ENCODE assay signal across 1 fruit fly cellular context in genomic region chr3R:22726771-22727455, dm6.
TF ChIP-seq lines count a peak whose summit lies in the region.

Gene CG45049, plus strand, starts transcription at chr3R:22726967.

TF ChIP-seq in whole organism, embryonic, 481 proteins besides CTCF, POLR2A, EP300 and RAD21 (continued from another document):
- TF ChIP-seq CG2875 (GFP tag; optimal IDR thresholded peaks at IDR 0.05; lab: Kevin White, UChicago) (no peak), CG3065 (GFP tag; optimal IDR thresholded peaks at IDR 0.05; lab: Kevin White, UChicago) (no peak), jing (GFP tag; optimal IDR thresholded peaks at IDR 0.05; lab: Kevin White, UChicago) (no peak), Sry-δ (GFP tag; optimal IDR thresholded peaks at IDR 0.05; lab: Kevin White, UChicago) (peak; percentile 89), CG30403 (GFP tag; optimal IDR thresholded peaks at IDR 0.05; lab: Kevin White, UChicago) (peak; percentile 18), mld (GFP tag; IDR thresholded peaks at IDR 0.05; lab: Robert Waterston, UW; ENCODE audit: partially characterized antibody) (peak; percentile 86; the same call in 2 of the 3 replicates), CG17802 (tag; optimal IDR thresholded peaks at IDR 0.05; lab: Kevin White, UChicago) (no peak), psq (GFP tag; optimal IDR thresholded peaks at IDR 0.05; lab: Kevin White, UChicago) (peak; percentile 46), MBD-R2 (GFP tag; IDR thresholded peaks at IDR 0.05; lab: Robert Waterston, UW) (0 out of 2 replicates have a peak, but pooled peaks have one; percentile 22), CG4282 (GFP tag; optimal IDR thresholded peaks at IDR 0.05; lab: Kevin White, UChicago) (no peak), CG17186 (GFP tag; optimal IDR thresholded peaks at IDR 0.05; lab: Kevin White, UChicago) (no peak), CG2712 (tag; optimal IDR thresholded peaks at IDR 0.05; lab: Kevin White, UChicago) (peak; percentile 8), Scr (GFP tag; IDR thresholded peaks at IDR 0.05; lab: Robert Waterston, UW; ENCODE audit: partially characterized antibody) (peak; percentile 92), CG1832 (GFP tag; optimal IDR thresholded peaks at IDR 0.05; lab: Kevin White, UChicago) (no peak), luna (GFP tag; optimal IDR thresholded peaks at IDR 0.05; lab: Kevin White, UChicago) (no peak), cas (GFP tag; IDR thresholded peaks at IDR 0.05; lab: Robert Waterston, UW) (no peak), CG4617 (GFP tag; optimal IDR thresholded peaks at IDR 0.05; lab: Kevin White, UChicago; ENCODE audit: borderline replicate concordance) (peak; percentile 72), Abd-B (GFP tag; optimal IDR thresholded peaks at IDR 0.05; lab: Kevin White, UChicago) (no peak), CG8290 (GFP tag; optimal IDR thresholded peaks at IDR 0.05; lab: Kevin White, UChicago) (no peak), CG8290 (tag; optimal IDR thresholded peaks at IDR 0.05; lab: Kevin White, UChicago) (peak in 1 of 2 experiments; percentile 5), br (optimal IDR thresholded peaks at IDR 0.05; lab: Kevin White, UChicago) (no peak), ftz-f1 (GFP tag; optimal IDR thresholded peaks at IDR 0.05; lab: Kevin White, UChicago) (peak; percentile 22), gsb-n (tag; optimal IDR thresholded peaks at IDR 0.05; lab: Kevin White, UChicago) (no peak), abd-A (tag; optimal IDR thresholded peaks at IDR 0.05; lab: Kevin White, UChicago) (no peak), ab (GFP tag; optimal IDR thresholded peaks at IDR 0.05; lab: Kevin White, UChicago) (no peak), amos (GFP tag; IDR thresholded peaks at IDR 0.05; lab: Robert Waterston, UW; ENCODE audit: partially characterized antibody) (peak; percentile 96), mam (GFP tag; optimal IDR thresholded peaks at IDR 0.05; lab: Kevin White, UChicago) (peak; percentile 25), pzg (GFP tag; optimal IDR thresholded peaks at IDR 0.05; lab: Kevin White, UChicago) (peak; percentile 40), pfk (GFP tag; optimal IDR thresholded peaks at IDR 0.05; lab: Kevin White, UChicago) (no peak), sr (GFP tag; IDR thresholded peaks at IDR 0.05; lab: Robert Waterston, UW) (peak; percentile 35; the same call in 1 of the 3 replicates), CG10959 (GFP tag; IDR thresholded peaks at IDR 0.05; lab: Robert Waterston, UW) (no peak), jumu (GFP tag; optimal IDR thresholded peaks at IDR 0.05; lab: Kevin White, UChicago) (no peak), Nf-YC (tag; optimal IDR thresholded peaks at IDR 0.05; lab: Kevin White, UChicago) (no peak), fd102C (GFP tag; optimal IDR thresholded peaks at IDR 0.05; lab: Kevin White, UChicago) (no peak), fru (optimal IDR thresholded peaks at IDR 0.05; lab: Kevin White, UChicago) (no peak), pb (GFP tag; optimal IDR thresholded peaks at IDR 0.05; lab: Kevin White, UChicago) (no peak), zen2 (GFP tag; IDR thresholded peaks at IDR 0.05; lab: Robert Waterston, UW; ENCODE audit: partially characterized antibody) (peak; percentile 88), CG14050 (GFP tag; IDR thresholded peaks at IDR 0.05; lab: Robert Waterston, UW) (no peak), sima (GFP tag; optimal IDR thresholded peaks at IDR 0.05; lab: Kevin White, UChicago) (no peak), fd64A (GFP tag; optimal IDR thresholded peaks at IDR 0.05; lab: Kevin White, UChicago) (no peak), hbn (GFP tag; IDR thresholded peaks at IDR 0.05; lab: Robert Waterston, UW; ENCODE audit: partially characterized antibody) (peak; percentile 75), unc-4 (GFP tag; IDR thresholded peaks at IDR 0.05; lab: Robert Waterston, UW; ENCODE audit: partially characterized antibody) (peak; percentile 78), Hr78 (GFP tag; optimal IDR thresholded peaks at IDR 0.05; lab: Kevin White, UChicago) (no peak), Oli (tag; optimal IDR thresholded peaks at IDR 0.05; lab: Kevin White, UChicago) (no peak), CG34224 (GFP tag; IDR thresholded peaks at IDR 0.05; lab: Robert Waterston, UW; ENCODE audit: partially characterized antibody) (peak; percentile 86), HmgD (GFP tag; optimal IDR thresholded peaks at IDR 0.05; lab: Kevin White, UChicago) (no peak), aop (GFP tag; IDR thresholded peaks at IDR 0.05; lab: Robert Waterston, UW) (no peak), chinmo (GFP tag; IDR thresholded peaks at IDR 0.05; lab: Robert Waterston, UW; ENCODE audit: partially characterized antibody) (peak; percentile 54; the same call in 1 of the 4 replicates), CG30020 (tag; optimal IDR thresholded peaks at IDR 0.05; lab: Kevin White, UChicago) (no peak), CG7839 (tag; optimal IDR thresholded peaks at IDR 0.05; lab: Kevin White, UChicago) (no peak), Lpt (GFP tag; optimal IDR thresholded peaks at IDR 0.05; lab: Kevin White, UChicago) (no peak), insv (GFP tag; optimal IDR thresholded peaks at IDR 0.05; lab: Kevin White, UChicago) (no peak), Fer1 (GFP tag; optimal IDR thresholded peaks at IDR 0.05; lab: Kevin White, UChicago) (no peak), CG11398 (GFP tag; optimal IDR thresholded peaks at IDR 0.05; lab: Kevin White, UChicago) (no peak), inv (GFP tag; IDR thresholded peaks at IDR 0.05; lab: Robert Waterston, UW; ENCODE audit: partially characterized antibody) (peak; percentile 89), BEAF-32 (GFP tag; optimal IDR thresholded peaks at IDR 0.05; lab: Kevin White, UChicago) (peak; percentile 84), CG18476 (GFP tag; optimal IDR thresholded peaks at IDR 0.05; lab: Kevin White, UChicago) (no peak), PHDP (tag; optimal IDR thresholded peaks at IDR 0.05; lab: Kevin White, UChicago) (no peak), knrl (GFP tag; IDR thresholded peaks at IDR 0.05; lab: Robert Waterston, UW; ENCODE audit: partially characterized antibody) (peak; percentile 91), Ets97D (GFP tag; optimal IDR thresholded peaks at IDR 0.05; lab: Kevin White, UChicago) (peak; percentile 6), Lhr (GFP tag; optimal IDR thresholded peaks at IDR 0.05; lab: Kevin White, UChicago) (no peak), CG17361 (GFP tag; IDR thresholded peaks at IDR 0.05; lab: Robert Waterston, UW) (peak; percentile 31; the same call in 1 of the 3 replicates), CG1529 (GFP tag; optimal IDR thresholded peaks at IDR 0.05; lab: Kevin White, UChicago) (no peak), CG13624 (GFP tag; optimal IDR thresholded peaks at IDR 0.05; lab: Kevin White, UChicago) (no peak), CG18011 (GFP tag; optimal IDR thresholded peaks at IDR 0.05; lab: Kevin White, UChicago) (no peak), Dll (GFP tag; IDR thresholded peaks at IDR 0.05; lab: Robert Waterston, UW; ENCODE audit: partially characterized antibody) (peak; percentile 90), Doc3 (GFP tag; IDR thresholded peaks at IDR 0.05; lab: Robert Waterston, UW; ENCODE audit: partially characterized antibody) (peak; percentile 81), lbe (GFP tag; optimal IDR thresholded peaks at IDR 0.05; lab: Kevin White, UChicago) (no peak), MESR4 (GFP tag; optimal IDR thresholded peaks at IDR 0.05; lab: Kevin White, UChicago) (peak; percentile 57), CG6683 (GFP tag; optimal IDR thresholded peaks at IDR 0.05; lab: Kevin White, UChicago) (no peak), org-1 (GFP tag; optimal IDR thresholded peaks at IDR 0.05; lab: Kevin White, UChicago) (no peak), hkb (optimal IDR thresholded peaks at IDR 0.05; lab: Kevin White, UChicago) (no peak), hkb (GFP tag; IDR thresholded peaks at IDR 0.05; lab: Robert Waterston, UW) (no peak), CG9797 (GFP tag; optimal IDR thresholded peaks at IDR 0.05; lab: Kevin White, UChicago) (no peak), nerfin-2 (GFP tag; IDR thresholded peaks at IDR 0.05; lab: Robert Waterston, UW; ENCODE audit: partially characterized antibody) (peak; percentile 87), CG3847 (GFP tag; IDR thresholded peaks at IDR 0.05; lab: Robert Waterston, UW) (0 out of 2 replicates have a peak, but pooled peaks have one; percentile 37), hb (GFP tag; IDR thresholded peaks at IDR 0.05; lab: Robert Waterston, UW; ENCODE audit: partially characterized antibody) (peak; percentile 93), CG42726 (GFP tag; IDR thresholded peaks at IDR 0.05; lab: Robert Waterston, UW; ENCODE audit: partially characterized antibody) (peak; percentile 94), CG2199 (GFP tag; IDR thresholded peaks at IDR 0.05; lab: Robert Waterston, UW) (0 out of 3 replicates have a peak, but pooled peaks have one; percentile 10), Ptx1 (GFP tag; IDR thresholded peaks at IDR 0.05; lab: Robert Waterston, UW) (no peak), al (GFP tag; IDR thresholded peaks at IDR 0.05; lab: Robert Waterston, UW) (no peak), dpn (GFP tag; optimal IDR thresholded peaks at IDR 0.05; lab: Kevin White, UChicago) (peak in 1 of 2 experiments; percentile 31), sna (GFP tag; IDR thresholded peaks at IDR 0.05; lab: Robert Waterston, UW; ENCODE audit: partially characterized antibody) (peak; percentile 65), kni (GFP tag; optimal IDR thresholded peaks at IDR 0.05; lab: Kevin White, UChicago) (peak; percentile 40), CG2678 (tag; optimal IDR thresholded peaks at IDR 0.05; lab: Kevin White, UChicago) (no peak), CG4820 (GFP tag; optimal IDR thresholded peaks at IDR 0.05; lab: Kevin White, UChicago) (no peak), CG3281 (GFP tag; optimal IDR thresholded peaks at IDR 0.05; lab: Kevin White, UChicago) (peak; percentile 27), Ets65A (GFP tag; lab: Kevin White, UChicago) (peak; percentile 35), Six4 (GFP tag; optimal IDR thresholded peaks at IDR 0.05; lab: Kevin White, UChicago) (no peak), ATbp (GFP tag; optimal IDR thresholded peaks at IDR 0.05; lab: Kevin White, UChicago) (no peak), CG6272 (GFP tag; IDR thresholded peaks at IDR 0.05; lab: Robert Waterston, UW) (peak; percentile 37; the same call in 1 of the 2 replicates), CG12942 (GFP tag; optimal IDR thresholded peaks at IDR 0.05; lab: Kevin White, UChicago) (no peak), bsh (GFP tag; optimal IDR thresholded peaks at IDR 0.05; lab: Kevin White, UChicago) (no peak), Antp (GFP tag; optimal IDR thresholded peaks at IDR 0.05; lab: Kevin White, UChicago) (no peak), lab (GFP tag; optimal IDR thresholded peaks at IDR 0.05; lab: Kevin White, UChicago) (peak; percentile 33), CG4854 (GFP tag; optimal IDR thresholded peaks at IDR 0.05; lab: Kevin White, UChicago) (no peak), da (GFP tag; optimal IDR thresholded peaks at IDR 0.05; lab: Kevin White, UChicago) (no peak), bbx (GFP tag; IDR thresholded peaks at IDR 0.05; lab: Robert Waterston, UW; ENCODE audit: partially characterized antibody) (peak; percentile 94), pho (GFP tag; optimal IDR thresholded peaks at IDR 0.05; lab: Kevin White, UChicago) (no peak), en (GFP tag; optimal IDR thresholded peaks at IDR 0.05; lab: Kevin White, UChicago) (no peak), tna (GFP tag; IDR thresholded peaks at IDR 0.05; lab: Robert Waterston, UW; ENCODE audit: partially characterized antibody) (peak; percentile 91), Neu2 (GFP tag; optimal IDR thresholded peaks at IDR 0.05; lab: Kevin White, UChicago; ENCODE audit: borderline replicate concordance) (no peak), CG1602 (GFP tag; optimal IDR thresholded peaks at IDR 0.05; lab: Kevin White, UChicago) (no peak), pum (GFP tag; optimal IDR thresholded peaks at IDR 0.05; lab: Kevin White, UChicago) (no peak), sim (GFP tag; IDR thresholded peaks at IDR 0.05; lab: Robert Waterston, UW) (no peak), ato (GFP tag; IDR thresholded peaks at IDR 0.05; lab: Robert Waterston, UW; ENCODE audit: partially characterized antibody) (peak; percentile 92), HLHmδ (GFP tag; optimal IDR thresholded peaks at IDR 0.05; lab: Kevin White, UChicago) (no peak), CG1603 (tag; optimal IDR thresholded peaks at IDR 0.05; lab: Kevin White, UChicago) (peak; percentile 26), Trl (optimal IDR thresholded peaks at IDR 0.05; lab: Kevin White, UChicago) (peak in 1 of 2 experiments; percentile 69), Trl (GFP tag; optimal IDR thresholded peaks at IDR 0.05; lab: Kevin White, UChicago) (no peak), CG16863 (GFP tag; optimal IDR thresholded peaks at IDR 0.05; lab: Kevin White, UChicago) (no peak), CG14710 (tag; optimal IDR thresholded peaks at IDR 0.05; lab: Kevin White, UChicago) (peak; percentile 0), CG13287 (GFP tag; IDR thresholded peaks at IDR 0.05; lab: Robert Waterston, UW; ENCODE audit: partially characterized antibody) (peak; percentile 79), CG4360 (GFP tag; IDR thresholded peaks at IDR 0.05; lab: Robert Waterston, UW) (peak; percentile 85), ase (GFP tag; IDR thresholded peaks at IDR 0.05; lab: Robert Waterston, UW) (no peak), CG14860 (GFP tag; IDR thresholded peaks at IDR 0.05; lab: Robert Waterston, UW; ENCODE audit: partially characterized antibody) (peak; percentile 74), Dref (GFP tag; IDR thresholded peaks at IDR 0.05; lab: Robert Waterston, UW) (peak; percentile 63), Aef1 (GFP tag; IDR thresholded peaks at IDR 0.05; lab: Robert Waterston, UW) (peak; percentile 29; the same call in 2 of the 3 replicates), Dfd (GFP tag; optimal IDR thresholded peaks at IDR 0.05; lab: Kevin White, UChicago) (no peak), CG16813 (GFP tag; IDR thresholded peaks at IDR 0.05; lab: Robert Waterston, UW; ENCODE audit: partially characterized antibody) (peak; percentile 90), cg (GFP tag; optimal IDR thresholded peaks at IDR 0.05; lab: Kevin White, UChicago) (peak; percentile 80), CG9932 (GFP tag; IDR thresholded peaks at IDR 0.05; lab: Robert Waterston, UW) (peak; percentile 65), Bgb (GFP tag; IDR thresholded peaks at IDR 0.05; lab: Robert Waterston, UW; ENCODE audit: partially characterized antibody) (peak; percentile 92), NC2α (GFP tag; optimal IDR thresholded peaks at IDR 0.05; lab: Kevin White, UChicago) (no peak)
